Worm (Caenorhabditis elegans): ENCODE measurements around the gene T28F3.11.

ce11 chrIV:17249691-17250181 is 41.7 kb downstream of the T28F3.11 start, which contains the start of gene eelo-2:
- TF ChIP-seq R02D3.7 (tag; optimal IDR thresholded peaks at IDR 0.05) = peak; percentile 79
- TF ChIP-seq unc-62 (GFP tag; optimal IDR thresholded peaks at IDR 0.05) = peak; percentile 68
- TF ChIP-seq mab-5 (tag; optimal IDR thresholded peaks at IDR 0.05) = peak; percentile 97
- peak; percentile 44 for TF ChIP-seq skn-1 (tag; optimal IDR thresholded peaks at IDR 0.05)
- peak; percentile 100 for TF ChIP-seq C34F6.9 (tag; optimal IDR thresholded peaks at IDR 0.05)
- peak; percentile 95 for TF ChIP-seq zag-1 (tag; optimal IDR thresholded peaks at IDR 0.05)
- TF ChIP-seq ama-1 (optimal IDR thresholded peaks at IDR 0.05) = peak; percentile 56
- TF ChIP-seq lin-39 (tag; optimal IDR thresholded peaks at IDR 0.05) = peak; percentile 62
- TF ChIP-seq lin-13 (GFP tag; optimal IDR thresholded peaks at IDR 0.05) = peak; percentile 98
- peak; percentile 91 for TF ChIP-seq snpc-4 (tag; optimal IDR thresholded peaks at IDR 0.05)
- TF ChIP-seq elt-3 (tag; optimal IDR thresholded peaks at IDR 0.05) = no peak
- TF ChIP-seq aly-2 (tag; optimal IDR thresholded peaks at IDR 0.05) = peak; percentile 75
- TF ChIP-seq nhr-6 (tag; optimal IDR thresholded peaks at IDR 0.05) = peak; percentile 97
- no peak for TF ChIP-seq nhr-11 (tag; optimal IDR thresholded peaks at IDR 0.05)

All from whole organism, L2 larva.